Worm (Caenorhabditis elegans): ENCODE results near the gene ttc-39B.

The ttc-39B gene

DNA sequence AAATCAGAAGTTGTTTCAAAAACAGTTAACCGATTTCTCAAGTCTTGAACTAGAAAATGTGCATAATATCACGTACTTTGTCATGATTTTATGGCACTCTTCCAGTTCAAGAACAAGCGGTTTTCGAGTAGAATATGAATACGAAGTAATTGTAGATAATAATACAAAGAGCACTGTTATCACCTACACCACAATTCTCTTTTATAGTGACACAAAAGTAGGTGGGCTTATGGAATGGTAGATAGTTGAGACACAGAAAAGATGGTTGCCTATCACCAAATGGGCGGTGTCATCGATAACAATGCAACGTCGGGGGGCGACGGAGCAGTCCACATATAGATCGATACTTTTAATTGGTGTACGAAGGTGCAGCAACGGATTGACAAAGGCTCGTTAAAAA, 5.1 kb downstream of the ttc-39B start (continued):
- TF ChIP-seq nhr-6 (tag; optimal IDR thresholded peaks at IDR 0.05) (no peak), lin-29 (GFP tag; IDR thresholded peaks at IDR 0.05) (no peak), ceh-44 (GFP tag; IDR thresholded peaks at IDR 0.05) (no peak), ces-1 (GFP tag; optimal IDR thresholded peaks at IDR 0.05) (no peak), D1046.2 (GFP tag; IDR thresholded peaks at IDR 0.05) (no peak), F49E8.2 (tag; optimal IDR thresholded peaks at IDR 0.05; ENCODE audit: borderline replicate concordance) (no peak), gei-8 (GFP tag; optimal IDR thresholded peaks at IDR 0.05) (no peak), ztf-11 (tag; optimal IDR thresholded peaks at IDR 0.05) (no peak), nhr-11 (tag; optimal IDR thresholded peaks at IDR 0.05) (no peak), attf-4 (tag; optimal IDR thresholded peaks at IDR 0.05) (no peak), sdz-12 (GFP tag; optimal IDR thresholded peaks at IDR 0.05) (no peak), ZK337.2 (GFP tag; IDR thresholded peaks at IDR 0.05) (no peak), Y105C5A.15 (GFP tag; IDR thresholded peaks at IDR 0.05) (no peak), ceh-20 (GFP tag; IDR thresholded peaks at IDR 0.05) (peak; percentile 41; the same call in 1 of the 2 replicates), rbr-2 (tag; optimal IDR thresholded peaks at IDR 0.05) (no peak), ztf-7 (tag; optimal IDR thresholded peaks at IDR 0.05) (no peak), ceh-32 (tag; optimal IDR thresholded peaks at IDR 0.05; ENCODE audit: poor library complexity) (no peak), unc-62 (GFP tag; optimal IDR thresholded peaks at IDR 0.05 in 1 of 2) (peak in 1 of 2 experiments; percentile 71), unc-62 (tag; optimal IDR thresholded peaks at IDR 0.05) (no peak), dmd-6 (GFP tag; IDR thresholded peaks at IDR 0.05) (peak; percentile 88), pqm-1 (tag; optimal IDR thresholded peaks at IDR 0.05) (peak; percentile 99), nhr-41 (GFP tag; IDR thresholded peaks at IDR 0.05) (no peak), pha-4 (GFP tag; IDR thresholded peaks at IDR 0.05) (no peak), pha-4 (tag; optimal IDR thresholded peaks at IDR 0.05) (no peak), mdt-29 (GFP tag; IDR thresholded peaks at IDR 0.05) (no peak), skn-1 (tag; optimal IDR thresholded peaks at IDR 0.05) (no peak), spr-1 (tag; optimal IDR thresholded peaks at IDR 0.05) (no peak), tra-1 (GFP tag; IDR thresholded peaks at IDR 0.05) (peak; percentile 80), nhr-10 (tag; optimal IDR thresholded peaks at IDR 0.05) (peak; percentile 58), arid-1 (GFP tag; conservative IDR thresholded peaks at IDR 0.05) (no peak), dmd-9 (GFP tag; IDR thresholded peaks at IDR 0.05) (no peak), nhr-48 (tag; optimal IDR thresholded peaks at IDR 0.05) (peak; percentile 59), lin-13 (GFP tag; optimal IDR thresholded peaks at IDR 0.05) (no peak), zip-2 (tag; optimal IDR thresholded peaks at IDR 0.05) (no peak), saeg-2 (GFP tag; IDR thresholded peaks at IDR 0.05) (no peak), cey-2 (tag; optimal IDR thresholded peaks at IDR 0.05; ENCODE audit: borderline replicate concordance, insufficient read depth) (no peak), mep-1 (tag; optimal IDR thresholded peaks at IDR 0.05) (peak; percentile 27), unc-39 (tag; optimal IDR thresholded peaks at IDR 0.05) (no peak), vab-7 (GFP tag; IDR thresholded peaks at IDR 0.05) (no peak), lin-38 (GFP tag; IDR thresholded peaks at IDR 0.05) (no peak), lin-15B (tag; optimal IDR thresholded peaks at IDR 0.05) (no peak), ceh-62 (tag; optimal IDR thresholded peaks at IDR 0.05) (no peak), daf-19 (GFP tag; conservative IDR thresholded peaks at IDR 0.05) (no peak), lin-39 (tag; optimal IDR thresholded peaks at IDR 0.05) (no peak), F10B5.3 (tag; optimal IDR thresholded peaks at IDR 0.05) (no peak), fkh-10 (GFP tag; optimal IDR thresholded peaks at IDR 0.05) (no peak), madf-5 (GFP tag; IDR thresholded peaks at IDR 0.05) (no peak), daf-8 (GFP tag; IDR thresholded peaks at IDR 0.05) (no peak), hlh-11 (tag; optimal IDR thresholded peaks at IDR 0.05) (peak; percentile 88), zfp-2 (tag; optimal IDR thresholded peaks at IDR 0.05) (no peak), lim-7 (GFP tag; IDR thresholded peaks at IDR 0.05) (no peak), ama-1 (optimal IDR thresholded peaks at IDR 0.05) (peak; percentile 43), dmd-8 (GFP tag; IDR thresholded peaks at IDR 0.05) (no peak), Y48G9A.11 (GFP tag; IDR thresholded peaks at IDR 0.05) (no peak)
